Fruit fly (Drosophila melanogaster): ENCODE results near the gene CG14448.
A peak's percentile ranks its signal among the peaks of the same experiment; 100 is the strongest.

The CG14448 gene

DNA sequence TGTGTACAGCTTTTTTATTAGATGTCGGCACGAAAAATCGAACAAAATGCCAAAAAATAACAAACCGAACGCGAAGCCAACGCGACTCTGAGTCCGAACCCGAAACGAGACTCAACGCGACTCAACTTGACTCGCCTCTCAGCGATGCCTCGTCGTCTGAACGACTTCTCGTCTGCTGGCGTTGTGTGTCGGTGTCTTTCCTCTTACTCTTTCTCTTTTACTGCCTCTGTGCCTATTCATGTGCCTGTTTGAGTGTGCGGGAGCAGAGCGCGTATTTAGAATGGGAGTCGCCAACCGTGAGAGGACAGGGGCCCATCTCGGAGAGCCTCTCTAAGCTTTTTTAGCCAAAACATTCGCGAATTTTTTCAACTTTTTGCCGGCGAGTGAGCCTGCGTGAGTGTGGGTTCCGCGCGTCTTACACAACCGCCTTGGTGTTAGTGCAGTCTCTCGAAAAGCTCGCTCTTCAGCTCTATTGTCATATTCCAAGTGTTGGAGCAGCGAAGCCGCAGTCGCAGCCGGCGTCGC is 36.5 kb downstream of the CG14448 start (continued):
- no peak for TF ChIP-seq CG6683 (GFP tag; optimal IDR thresholded peaks at IDR 0.05)
- TF ChIP-seq CG1792 (GFP tag; optimal IDR thresholded peaks at IDR 0.05) = no peak
- TF ChIP-seq zen2 (GFP tag; IDR thresholded peaks at IDR 0.05; ENCODE audit: partially characterized antibody) = peak; percentile 61; the same call in 1 of the 3 replicates
- peak; percentile 17 for TF ChIP-seq cwo (GFP tag; optimal IDR thresholded peaks at IDR 0.05)
- no peak for TF ChIP-seq CG31224 (GFP tag; IDR thresholded peaks at IDR 0.05)
- TF ChIP-seq CG13894 (tag; optimal IDR thresholded peaks at IDR 0.05) = peak; percentile 14
- peak; percentile 41 for TF ChIP-seq B-H2 (GFP tag; optimal IDR thresholded peaks at IDR 0.05)
- TF ChIP-seq sr (GFP tag; IDR thresholded peaks at IDR 0.05) = no peak
- TF ChIP-seq ind (GFP tag; optimal IDR thresholded peaks at IDR 0.05) = no peak
- no peak for TF ChIP-seq Rx (GFP tag; IDR thresholded peaks at IDR 0.05)
- TF ChIP-seq danr (GFP tag; IDR thresholded peaks at IDR 0.05) = no peak
- TF ChIP-seq MESR4 (GFP tag; optimal IDR thresholded peaks at IDR 0.05) = no peak
- TF ChIP-seq CG5953 (GFP tag; IDR thresholded peaks at IDR 0.05) = no peak
- TF ChIP-seq rib (GFP tag; IDR thresholded peaks at IDR 0.05) = peak; percentile 98
- TF ChIP-seq ewg (GFP tag; optimal IDR thresholded peaks at IDR 0.05) = peak; percentile 25
- TF ChIP-seq aop (GFP tag; IDR thresholded peaks at IDR 0.05) = no peak
- no peak for TF ChIP-seq luna (GFP tag; optimal IDR thresholded peaks at IDR 0.05)
- TF ChIP-seq CG2875 (GFP tag; optimal IDR thresholded peaks at IDR 0.05) = no peak
- peak; percentile 30 for TF ChIP-seq ftz-f1 (GFP tag; optimal IDR thresholded peaks at IDR 0.05)
- no peak for TF ChIP-seq CG7987 (GFP tag; optimal IDR thresholded peaks at IDR 0.05)
- no peak for TF ChIP-seq CG11085 (GFP tag; IDR thresholded peaks at IDR 0.05)
- no peak for TF ChIP-seq CG3838 (GFP tag; optimal IDR thresholded peaks at IDR 0.05)
- TF ChIP-seq chm (GFP tag; IDR thresholded peaks at IDR 0.05) = no peak
- no peak for TF ChIP-seq gsb (GFP tag; IDR thresholded peaks at IDR 0.05)
- no peak for TF ChIP-seq CG2199 (GFP tag; IDR thresholded peaks at IDR 0.05)
- TF ChIP-seq CG11247 (GFP tag; IDR thresholded peaks at IDR 0.05) = no peak
- no peak for TF ChIP-seq lmd (GFP tag; IDR thresholded peaks at IDR 0.05)
- no peak for TF ChIP-seq sd (tag; optimal IDR thresholded peaks at IDR 0.05)
- TF ChIP-seq Sry-β (GFP tag; optimal IDR thresholded peaks at IDR 0.05) = no peak
- TF ChIP-seq MBD-R2 (GFP tag; IDR thresholded peaks at IDR 0.05) = no peak
- TF ChIP-seq CG6272 (GFP tag; IDR thresholded peaks at IDR 0.05) = no peak
- TF ChIP-seq CG7271 (tag; optimal IDR thresholded peaks at IDR 0.05) = no peak
- TF ChIP-seq lilli (GFP tag; optimal IDR thresholded peaks at IDR 0.05) = no peak
- TF ChIP-seq CG9437 (GFP tag; optimal IDR thresholded peaks at IDR 0.05) = no peak
- TF ChIP-seq CG34224 (GFP tag; IDR thresholded peaks at IDR 0.05; ENCODE audit: partially characterized antibody) = peak; percentile 63; the same call in 1 of the 3 replicates
- no peak for TF ChIP-seq Elba2 (GFP tag; optimal IDR thresholded peaks at IDR 0.05)
- no peak for TF ChIP-seq Eip74EF (GFP tag; optimal IDR thresholded peaks at IDR 0.05)
- TF ChIP-seq Scr (GFP tag; IDR thresholded peaks at IDR 0.05; ENCODE audit: partially characterized antibody) = no peak
- peak; percentile 33; the same call in 1 of the 2 replicates for TF ChIP-seq seq (GFP tag; IDR thresholded peaks at IDR 0.05)
- peak; percentile 79 for TF ChIP-seq cg (GFP tag; optimal IDR thresholded peaks at IDR 0.05)
- no peak for TF ChIP-seq disco-r (GFP tag; optimal IDR thresholded peaks at IDR 0.05)
- no peak for TF ChIP-seq wdn (GFP tag; IDR thresholded peaks at IDR 0.05)
- no peak for TF ChIP-seq CG14441 (GFP tag; IDR thresholded peaks at IDR 0.05)
- peak; percentile 46 for TF ChIP-seq lab (GFP tag; optimal IDR thresholded peaks at IDR 0.05)
- TF ChIP-seq CG17361 (GFP tag; IDR thresholded peaks at IDR 0.05) = no peak
- TF ChIP-seq dmrt99B (tag; optimal IDR thresholded peaks at IDR 0.05) = no peak
- no peak for TF ChIP-seq Gsc (GFP tag; IDR thresholded peaks at IDR 0.05)
- TF ChIP-seq Adf1 (GFP tag; IDR thresholded peaks at IDR 0.05) = peak; percentile 95
- no peak for TF ChIP-seq run (tag; optimal IDR thresholded peaks at IDR 0.05)
- no peak for TF ChIP-seq inv (GFP tag; IDR thresholded peaks at IDR 0.05; ENCODE audit: partially characterized antibody)
- TF ChIP-seq CG17802 (tag; optimal IDR thresholded peaks at IDR 0.05) = no peak

Data from whole organism, embryonic.